Worm (Caenorhabditis elegans): ENCODE data around the gene R05G9.1.

Gene R05G9.1

ce11 chrII:6498609-6499008 lies 4.4 kb upstream of the R05G9.1 start:
- TF ChIP-seq klf-2 (GFP tag; conservative IDR thresholded peaks at IDR 0.05) (no peak), ztf-29 (GFP tag; IDR thresholded peaks at IDR 0.05) (no peak), med-1 (GFP tag; optimal IDR thresholded peaks at IDR 0.05; ENCODE audit: insufficient read depth) (no peak), flt-1 (GFP tag; IDR thresholded peaks at IDR 0.05) (no peak), ztf-23 (GFP tag; IDR thresholded peaks at IDR 0.05) (no peak), ref-1 (GFP tag; conservative IDR thresholded peaks at IDR 0.05) (no peak), tab-1 (GFP tag; IDR thresholded peaks at IDR 0.05) (no peak), T22C8.4 (GFP tag; IDR thresholded peaks at IDR 0.05) (no peak), cog-1 (tag; optimal IDR thresholded peaks at IDR 0.05) (no peak)

DNA sequence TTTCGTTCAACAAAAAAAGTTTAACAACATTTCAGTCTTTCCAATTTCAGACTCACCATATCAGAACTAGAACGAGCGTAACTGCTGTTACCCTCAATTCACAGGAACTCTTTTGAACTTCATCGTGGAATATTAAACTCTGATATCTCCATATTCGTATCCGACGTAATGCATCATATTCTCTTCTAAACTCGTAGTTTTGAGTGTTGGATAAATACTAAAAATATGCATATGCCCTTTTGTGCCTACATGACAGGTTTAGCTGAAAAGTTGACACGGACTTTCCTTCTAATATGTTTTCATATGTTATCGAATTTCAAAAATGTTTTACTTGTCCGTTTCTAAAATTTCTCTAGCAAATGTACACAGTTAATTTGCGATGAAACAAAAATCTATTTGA lies 3.9 kb upstream of the R05G9.1 start, which contains the start of gene twk-49:
Gene twk-49, minus strand, starts transcription at position 101 of the 400 bp plus-strand sequence.
- TF ChIP-seq med-1 (GFP tag; optimal IDR thresholded peaks at IDR 0.05; ENCODE audit: insufficient read depth): no peak
- TF ChIP-seq ztf-29 (GFP tag; IDR thresholded peaks at IDR 0.05): no peak
- TF ChIP-seq cog-1 (tag; optimal IDR thresholded peaks at IDR 0.05): no peak
- TF ChIP-seq ref-1 (GFP tag; conservative IDR thresholded peaks at IDR 0.05): no peak
- no peak for TF ChIP-seq tab-1 (GFP tag; IDR thresholded peaks at IDR 0.05)
- no peak for TF ChIP-seq flt-1 (GFP tag; IDR thresholded peaks at IDR 0.05)
- no peak for TF ChIP-seq klf-2 (GFP tag; conservative IDR thresholded peaks at IDR 0.05)
- no peak for TF ChIP-seq ztf-23 (GFP tag; IDR thresholded peaks at IDR 0.05)
- TF ChIP-seq T22C8.4 (GFP tag; IDR thresholded peaks at IDR 0.05): no peak

DNA sequence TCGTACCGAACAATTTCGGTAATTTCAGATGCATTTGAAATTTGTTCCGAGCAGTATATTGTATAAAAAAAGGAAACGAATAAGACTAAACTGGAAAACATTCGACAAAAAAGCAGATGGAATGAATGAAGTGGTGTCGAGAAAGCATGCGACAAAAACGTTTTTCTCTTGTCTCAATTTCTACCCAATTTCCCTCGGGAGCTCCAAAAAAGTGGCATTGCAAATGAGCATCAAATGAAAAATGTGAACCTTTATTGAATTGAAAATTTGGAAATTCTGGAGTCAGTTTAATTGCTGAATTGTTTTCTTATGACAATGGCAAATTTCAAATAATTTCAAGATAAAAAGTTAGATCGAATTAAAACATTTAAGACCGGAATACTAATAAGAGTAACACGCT lies 2.8 kb upstream of the R05G9.1 start, which contains the start of gene R05G9.5:
Gene R05G9.5, minus strand, starts transcription at position 101 of the 400 bp plus-strand sequence.
- TF ChIP-seq klf-2 (GFP tag; conservative IDR thresholded peaks at IDR 0.05) (no peak), med-1 (GFP tag; optimal IDR thresholded peaks at IDR 0.05; ENCODE audit: insufficient read depth) (no peak), ztf-23 (GFP tag; IDR thresholded peaks at IDR 0.05) (no peak), T22C8.4 (GFP tag; IDR thresholded peaks at IDR 0.05) (no peak), ztf-29 (GFP tag; IDR thresholded peaks at IDR 0.05) (no peak), ref-1 (GFP tag; conservative IDR thresholded peaks at IDR 0.05) (no peak), flt-1 (GFP tag; IDR thresholded peaks at IDR 0.05) (no peak), cog-1 (tag; optimal IDR thresholded peaks at IDR 0.05) (no peak), tab-1 (GFP tag; IDR thresholded peaks at IDR 0.05) (no peak)

DNA sequence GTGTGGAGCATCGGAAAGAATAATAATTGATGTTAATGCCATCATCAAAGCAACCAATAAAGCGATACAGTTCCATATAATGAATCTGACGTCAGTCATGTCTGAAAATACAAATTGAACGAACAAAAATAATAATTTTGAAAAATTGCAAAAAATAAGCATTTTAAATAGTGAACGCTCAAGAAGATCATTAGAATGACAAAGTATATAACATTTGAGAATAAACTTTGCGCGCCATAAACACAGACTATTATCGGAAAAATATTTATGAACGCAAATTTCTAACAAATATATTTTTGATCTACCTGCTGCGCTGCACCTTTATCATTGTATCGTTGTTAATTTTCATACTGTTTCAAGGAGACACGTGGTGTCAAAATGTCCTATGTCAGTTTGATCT lies 1.5 kb upstream of the R05G9.1 start, which contains the start of gene R05G9.3:
Gene R05G9.3, minus strand, starts transcription at position 101 of the 400 bp plus-strand sequence.
- TF ChIP-seq T22C8.4 (GFP tag; IDR thresholded peaks at IDR 0.05) (no peak), ztf-29 (GFP tag; IDR thresholded peaks at IDR 0.05) (no peak), ref-1 (GFP tag; conservative IDR thresholded peaks at IDR 0.05) (no peak), ztf-23 (GFP tag; IDR thresholded peaks at IDR 0.05) (no peak), med-1 (GFP tag; optimal IDR thresholded peaks at IDR 0.05; ENCODE audit: insufficient read depth) (no peak), klf-2 (GFP tag; conservative IDR thresholded peaks at IDR 0.05) (no peak)

ce11 chrII:6513357-6513756 lies 10.4 kb downstream of the R05G9.1 start:
- TF ChIP-seq med-1 (GFP tag; optimal IDR thresholded peaks at IDR 0.05; ENCODE audit: insufficient read depth) (no peak), ztf-29 (GFP tag; IDR thresholded peaks at IDR 0.05) (no peak), T22C8.4 (GFP tag; IDR thresholded peaks at IDR 0.05) (no peak), klf-2 (GFP tag; conservative IDR thresholded peaks at IDR 0.05) (no peak), ztf-23 (GFP tag; IDR thresholded peaks at IDR 0.05) (no peak), ref-1 (GFP tag; conservative IDR thresholded peaks at IDR 0.05) (no peak), cog-1 (tag; optimal IDR thresholded peaks at IDR 0.05) (no peak), flt-1 (GFP tag; IDR thresholded peaks at IDR 0.05) (no peak), tab-1 (GFP tag; IDR thresholded peaks at IDR 0.05) (no peak)

DNA sequence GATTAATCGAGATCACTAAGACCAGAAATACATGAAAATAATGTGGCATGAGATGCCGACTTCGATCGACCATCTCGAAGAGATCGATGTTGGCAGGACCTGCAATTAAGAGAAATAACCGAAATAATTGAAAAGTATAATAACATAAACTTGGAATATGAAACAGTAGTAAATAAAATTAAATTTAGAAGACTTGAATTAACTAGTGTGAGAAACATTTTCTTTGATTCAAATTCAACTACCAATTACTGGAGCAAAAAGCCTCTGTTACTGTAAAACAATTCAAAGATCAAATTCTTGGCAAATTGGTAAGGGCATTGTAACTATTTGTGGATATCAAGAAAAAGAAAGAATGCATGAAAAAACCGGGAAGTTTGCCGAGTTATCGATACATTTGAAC lies 10.9 kb downstream of the R05G9.1 start, which contains the start of gene R05G9R.1:
Gene R05G9R.1, minus strand, starts transcription at position 101 of the 400 bp plus-strand sequence.
- TF ChIP-seq ztf-29 (GFP tag; IDR thresholded peaks at IDR 0.05) (no peak), T22C8.4 (GFP tag; IDR thresholded peaks at IDR 0.05) (no peak), tab-1 (GFP tag; IDR thresholded peaks at IDR 0.05) (no peak), cog-1 (tag; optimal IDR thresholded peaks at IDR 0.05) (no peak), ref-1 (GFP tag; conservative IDR thresholded peaks at IDR 0.05) (no peak), klf-2 (GFP tag; conservative IDR thresholded peaks at IDR 0.05) (no peak), ztf-23 (GFP tag; IDR thresholded peaks at IDR 0.05) (no peak), flt-1 (GFP tag; IDR thresholded peaks at IDR 0.05) (no peak), med-1 (GFP tag; optimal IDR thresholded peaks at IDR 0.05; ENCODE audit: insufficient read depth) (no peak)

DNA sequence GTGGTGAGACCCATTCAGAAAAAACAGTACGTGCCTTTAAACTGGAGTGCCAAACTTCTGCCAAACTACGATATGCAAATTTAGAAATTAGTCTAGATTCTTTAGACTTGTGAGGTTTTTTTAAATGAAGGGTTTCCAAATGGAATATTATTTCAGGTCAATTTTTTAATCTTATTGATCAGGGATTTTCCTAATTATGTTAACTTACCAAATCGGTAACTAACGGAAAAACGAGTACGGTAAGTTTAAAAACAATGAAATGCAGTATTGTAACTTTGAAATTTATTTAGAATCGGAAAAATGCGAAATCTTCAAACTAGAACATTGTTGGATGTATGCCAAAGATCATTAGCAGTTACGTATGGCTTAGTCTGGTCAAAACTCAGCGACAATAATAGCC lies 13.3 kb downstream of the R05G9.1 start, which contains the start of gene C56E6.7:
Gene C56E6.7, plus strand, starts transcription at position 301 of the 400 bp plus-strand sequence.
- TF ChIP-seq med-1 (GFP tag; optimal IDR thresholded peaks at IDR 0.05; ENCODE audit: insufficient read depth) (no peak), klf-2 (GFP tag; conservative IDR thresholded peaks at IDR 0.05) (no peak), ref-1 (GFP tag; conservative IDR thresholded peaks at IDR 0.05) (no peak), cog-1 (tag; optimal IDR thresholded peaks at IDR 0.05) (no peak)

ce11 chrII:6519703-6520102 lies 16.7 kb downstream of the R05G9.1 start:
- no peak for TF ChIP-seq med-1 (GFP tag; optimal IDR thresholded peaks at IDR 0.05; ENCODE audit: insufficient read depth)
- no peak for TF ChIP-seq klf-2 (GFP tag; conservative IDR thresholded peaks at IDR 0.05)
- no peak for TF ChIP-seq cog-1 (tag; optimal IDR thresholded peaks at IDR 0.05)
- TF ChIP-seq ztf-23 (GFP tag; IDR thresholded peaks at IDR 0.05): no peak
- no peak for TF ChIP-seq ref-1 (GFP tag; conservative IDR thresholded peaks at IDR 0.05)
- TF ChIP-seq tab-1 (GFP tag; IDR thresholded peaks at IDR 0.05): no peak
- TF ChIP-seq ztf-29 (GFP tag; IDR thresholded peaks at IDR 0.05): no peak
- no peak for TF ChIP-seq flt-1 (GFP tag; IDR thresholded peaks at IDR 0.05)
- no peak for TF ChIP-seq T22C8.4 (GFP tag; IDR thresholded peaks at IDR 0.05)

- TF ChIP-seq ztf-23 (GFP tag; IDR thresholded peaks at IDR 0.05): no peak
- TF ChIP-seq ref-1 (GFP tag; conservative IDR thresholded peaks at IDR 0.05): no peak
- no peak for TF ChIP-seq klf-2 (GFP tag; conservative IDR thresholded peaks at IDR 0.05)
- no peak for TF ChIP-seq med-1 (GFP tag; optimal IDR thresholded peaks at IDR 0.05; ENCODE audit: insufficient read depth)
Measured at ce11 chrII:6520103-6520502, 17.1 kb downstream of the R05G9.1 start.

- TF ChIP-seq T22C8.4 (GFP tag; IDR thresholded peaks at IDR 0.05) (no peak), ref-1 (GFP tag; conservative IDR thresholded peaks at IDR 0.05) (no peak), klf-2 (GFP tag; conservative IDR thresholded peaks at IDR 0.05) (no peak)
Measured at ce11 chrII:6521316-6521715, 18.3 kb downstream of the R05G9.1 start, which contains the start of gene toe-2. Gene toe-2 (minus strand): TSS chrII:6521385.

Data from whole organism, midembryonic.